Worm (Caenorhabditis elegans) whole organism, L2 larva: ENCODE measurements around the gene T16G12.3.

ENCODE experiments used
- dmd-4 ChIP-seq: sonication (generic microtip); optimal IDR thresholded peaks from 2 replicates; lab custom pipeline; 2017; ENCODE audit warnings: missing biosample characterization, missing genetic modification characterization
- nhr-10 ChIP-seq: sonication (generic microtip); optimal IDR thresholded peaks from 2 replicates; lab custom pipeline; 2017; ENCODE audit warnings: missing biosample characterization, missing genetic modification characterization
- nhr-25 ChIP-seq: fragments of 150-350 bp; sonication (generic microtip); optimal IDR thresholded peaks from 3 replicates; lab custom pipeline; 2014; ENCODE audit warnings: missing biosample characterization, missing genetic modification characterization

DNA sequence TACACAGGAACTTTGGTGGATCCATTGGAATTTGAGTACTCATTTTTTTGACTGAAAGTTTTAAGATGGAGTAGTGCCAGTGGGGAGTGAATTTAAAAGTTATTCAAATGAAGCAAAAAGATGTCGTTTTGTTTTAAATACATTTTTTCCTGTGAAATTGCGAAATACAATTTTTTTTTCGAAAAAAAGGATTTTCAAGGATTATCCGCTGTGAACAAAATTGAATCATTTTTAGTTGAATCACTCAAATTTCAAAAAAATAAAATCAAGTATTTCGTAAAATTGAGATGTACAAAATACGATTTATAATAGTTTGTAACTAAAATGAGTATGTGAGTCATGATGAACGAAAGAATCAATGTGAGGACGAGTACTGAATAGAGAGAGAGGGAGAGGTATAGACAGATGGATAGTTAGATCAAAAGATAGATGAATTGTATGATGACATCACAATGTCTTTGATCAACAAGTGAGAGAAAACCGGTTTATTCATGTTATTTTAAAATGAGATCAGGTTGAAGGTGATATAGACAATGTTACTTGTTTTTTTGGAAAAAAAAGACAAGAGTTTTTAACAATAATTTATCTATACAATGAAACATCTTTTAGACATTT is 43.6 kb upstream of the T16G12.3 start, which contains the start of gene C05B5.8:
- peak; percentile 86 for TF ChIP-seq nhr-25 (tag; lab: Kevin White, UChicago)
- no peak for TF ChIP-seq dmd-4 (tag; lab: Kevin White, UChicago)
- TF ChIP-seq nhr-10 (tag; lab: Kevin White, UChicago), result no peak
